Worm (Caenorhabditis elegans) whole organism, late embryonic: ENCODE data around the gene twk-44.

Source experiments
- ceh-9 ChIP-seq: sonication (generic microtip); optimal IDR thresholded peaks from 2 replicates; lab custom pipeline; 2016; ENCODE audit warnings: mild to moderate bottlenecking, missing genetic modification characterization, inconsistent platforms, missing compliant biosample characterization
- elt-2 ChIP-seq: sonication (generic microtip); optimal IDR thresholded peaks from 2 replicates; lab custom pipeline; 2016; ENCODE audit warnings: missing genetic modification reagents, missing genetic modification characterization, missing compliant biosample characterization
- hlh-30 ChIP-seq: sonication (generic microtip); optimal IDR thresholded peaks from 2 replicates; lab custom pipeline; 2017; ENCODE audit warnings: antibody characterized with exemption, missing genetic modification characterization, missing compliant biosample characterization; ENCODE audit not compliant: insufficient read depth
- hlh-8 ChIP-seq: sonication (generic microtip); optimal IDR thresholded peaks from 2 replicates; lab custom pipeline; 2016; ENCODE audit warnings: missing genotype, missing genetic modification characterization, missing compliant biosample characterization
- pqm-1 ChIP-seq: sonication (generic microtip); optimal IDR thresholded peaks from 2 replicates; lab custom pipeline; 2016; ENCODE audit warnings: missing genetic modification characterization, missing compliant biosample characterization

ce11 chrX:11630499-11630898, 3.6 kb upstream of the twk-44 start:
- no peak for TF ChIP-seq pqm-1 (tag; lab: Kevin White, UChicago)
- no peak for TF ChIP-seq hlh-8 (tag; lab: Kevin White, UChicago)
- TF ChIP-seq hlh-30 (tag; lab: Kevin White, UChicago) = no peak
- TF ChIP-seq ceh-9 (tag; lab: Kevin White, UChicago) = no peak
- TF ChIP-seq elt-2 (tag; lab: Kevin White, UChicago) = no peak
